Fruit fly (Drosophila melanogaster): Measurements from ENCODE around the gene Prosbeta4R1.

The Prosbeta4R1 gene

DNA sequence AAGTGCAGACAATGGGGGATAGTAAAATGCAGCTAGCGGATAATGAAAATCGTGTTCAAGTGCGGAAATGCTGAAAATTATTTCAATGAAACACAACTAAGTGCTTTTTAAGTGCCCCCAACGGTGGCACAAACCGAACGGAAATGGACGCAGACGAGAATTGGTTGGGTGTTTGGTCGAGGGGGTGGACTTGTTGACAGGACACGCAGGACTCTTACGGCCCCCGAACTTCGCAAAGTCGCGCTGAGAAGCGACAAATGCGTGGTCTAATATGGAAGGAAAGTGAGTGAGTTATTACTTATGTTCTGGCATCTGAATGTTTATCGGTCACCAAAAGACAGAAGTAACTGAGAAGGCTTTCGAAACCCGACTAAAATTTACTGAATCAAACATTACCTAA, at the start of gene Prosbeta4R1:
Gene Prosbeta4R1 (plus strand): TSS at position 301 of the 400 bp plus-strand sequence.
- TF ChIP-seq pan (optimal IDR thresholded peaks at IDR 0.05): no peak
- TF ChIP-seq EcR (GFP tag; optimal IDR thresholded peaks at IDR 0.05): no peak
- TF ChIP-seq Dll (optimal IDR thresholded peaks at IDR 0.05): no peak

DNA sequence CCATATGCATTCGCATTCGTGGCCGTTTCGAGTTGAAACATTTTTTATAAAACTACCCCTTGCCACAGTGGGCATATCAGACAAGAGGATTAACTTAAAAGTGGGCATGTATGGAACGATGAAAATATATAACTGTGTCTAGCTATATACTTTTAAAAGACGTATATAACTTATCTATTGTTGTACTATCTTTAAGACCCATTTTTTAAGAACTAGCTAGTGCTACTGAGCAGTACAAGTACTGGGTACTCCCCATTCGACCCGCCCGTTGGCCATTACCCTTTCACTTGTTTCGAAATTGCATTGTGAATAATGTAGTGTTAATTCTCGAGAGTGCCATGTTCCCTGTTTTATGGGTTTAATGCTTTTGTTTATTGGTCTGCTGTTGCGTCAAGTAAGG, 46.1 kb upstream of the Prosbeta4R1 start:
- TF ChIP-seq pan (optimal IDR thresholded peaks at IDR 0.05): no peak
- TF ChIP-seq EcR (GFP tag; optimal IDR thresholded peaks at IDR 0.05): no peak
- TF ChIP-seq psq (optimal IDR thresholded peaks at IDR 0.05): no peak
- no peak for TF ChIP-seq Dll (optimal IDR thresholded peaks at IDR 0.05)
- TF ChIP-seq usp (GFP tag; optimal IDR thresholded peaks at IDR 0.05): no peak
- no peak for TF ChIP-seq CG8478 (optimal IDR thresholded peaks at IDR 0.05)

DNA sequence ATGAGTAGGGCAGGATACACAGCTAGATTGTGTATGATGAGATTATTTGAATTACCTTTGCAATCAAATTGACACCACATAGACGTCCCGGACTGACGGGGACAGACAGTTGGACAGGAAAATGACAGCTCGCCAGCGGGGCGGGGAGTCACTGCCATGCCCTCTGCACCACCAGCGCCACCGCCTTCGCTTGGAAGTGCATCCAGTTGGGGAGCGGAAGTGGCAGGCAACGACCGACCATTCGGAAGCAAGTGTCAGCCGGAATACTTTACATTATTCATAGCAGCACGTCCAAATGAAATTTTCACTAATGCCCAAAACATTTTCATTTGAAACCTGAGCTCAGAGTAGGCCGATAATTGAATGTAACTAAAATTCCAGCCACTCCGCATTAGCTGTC, 43.2 kb upstream of the Prosbeta4R1 start, which contains the start of gene CG15395:
Gene CG15395 (plus strand): TSS at position 301 of the 400 bp plus-strand sequence.
- TF ChIP-seq usp (GFP tag; optimal IDR thresholded peaks at IDR 0.05) (no peak), EcR (GFP tag; optimal IDR thresholded peaks at IDR 0.05) (no peak), psq (optimal IDR thresholded peaks at IDR 0.05) (no peak)

DNA sequence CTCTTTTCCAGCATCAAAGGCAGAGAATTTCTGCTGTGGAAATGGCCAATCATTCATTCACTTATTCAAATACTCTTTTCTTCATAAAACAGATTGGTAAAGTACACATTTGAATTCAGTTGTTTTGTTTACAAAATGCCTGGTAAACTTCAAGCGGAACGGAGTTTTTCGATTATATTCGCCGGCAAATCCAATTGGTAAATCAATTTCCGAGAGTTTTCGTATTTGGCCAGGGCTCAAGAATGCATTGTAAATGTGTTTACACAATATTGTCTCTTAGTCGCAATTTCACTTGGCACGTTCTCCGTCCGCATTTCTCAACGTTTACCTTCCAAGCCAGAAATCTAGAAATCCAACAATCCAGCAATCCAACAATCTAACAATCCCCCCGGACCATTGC, 33.0 kb upstream of the Prosbeta4R1 start, which contains the start of gene CG43403:
Gene CG43403 (plus strand): TSS at position 301 of the 400 bp plus-strand sequence.
- no peak for TF ChIP-seq psq (optimal IDR thresholded peaks at IDR 0.05)
- TF ChIP-seq CG8478 (optimal IDR thresholded peaks at IDR 0.05): no peak
- TF ChIP-seq usp (GFP tag; optimal IDR thresholded peaks at IDR 0.05): no peak
- TF ChIP-seq Dll (optimal IDR thresholded peaks at IDR 0.05): no peak
- no peak for TF ChIP-seq EcR (GFP tag; optimal IDR thresholded peaks at IDR 0.05)

DNA sequence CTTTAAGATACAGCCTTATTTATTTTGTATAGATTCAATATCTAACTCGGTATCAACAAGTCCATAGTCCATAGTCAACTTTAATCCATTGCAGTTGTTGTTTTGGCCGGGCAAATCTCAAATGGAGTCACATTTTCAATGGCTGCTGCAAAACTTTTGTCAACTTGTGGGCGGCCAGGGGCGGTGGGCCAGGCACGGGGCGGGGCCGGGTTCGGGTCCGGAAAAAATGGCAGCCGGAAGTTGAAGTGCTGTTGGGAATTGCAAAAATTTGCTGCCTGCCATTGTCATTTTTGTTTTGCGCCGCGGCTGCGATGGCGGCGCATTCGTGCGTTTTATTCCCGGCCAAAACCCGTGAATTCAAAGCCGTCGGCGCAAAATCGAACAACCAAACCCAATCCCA, 28.9 kb upstream of the Prosbeta4R1 start:
- no peak for TF ChIP-seq EcR (GFP tag; optimal IDR thresholded peaks at IDR 0.05)
- no peak for TF ChIP-seq CG8478 (optimal IDR thresholded peaks at IDR 0.05)
- no peak for TF ChIP-seq pan (optimal IDR thresholded peaks at IDR 0.05)
- no peak for TF ChIP-seq usp (GFP tag; optimal IDR thresholded peaks at IDR 0.05)
- no peak for TF ChIP-seq Dll (optimal IDR thresholded peaks at IDR 0.05)
- no peak for TF ChIP-seq psq (optimal IDR thresholded peaks at IDR 0.05)

DNA sequence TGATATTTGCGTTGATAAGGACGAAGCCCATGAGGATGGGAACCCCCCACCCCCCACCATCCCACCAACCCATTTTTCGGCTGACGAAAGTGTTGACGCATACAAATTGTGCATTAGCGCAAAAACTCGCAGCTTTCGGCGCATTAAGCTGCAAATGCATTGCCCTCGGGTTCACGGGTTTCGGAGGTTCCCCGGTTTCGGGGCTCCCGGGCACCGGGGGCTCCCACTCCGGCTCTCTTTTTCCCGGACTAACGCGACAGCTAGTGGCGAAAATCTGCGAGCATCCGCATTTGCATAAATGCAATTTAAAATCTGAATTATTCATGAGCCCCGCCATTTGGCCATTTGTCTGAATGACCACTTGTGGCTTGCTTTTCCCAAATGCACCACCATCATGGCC, 25.3 kb upstream of the Prosbeta4R1 start:
- TF ChIP-seq CG8478 (optimal IDR thresholded peaks at IDR 0.05) (no peak), pan (optimal IDR thresholded peaks at IDR 0.05) (no peak), psq (optimal IDR thresholded peaks at IDR 0.05) (no peak), Dll (optimal IDR thresholded peaks at IDR 0.05) (no peak), EcR (GFP tag; optimal IDR thresholded peaks at IDR 0.05) (no peak), usp (GFP tag; optimal IDR thresholded peaks at IDR 0.05) (no peak)

DNA sequence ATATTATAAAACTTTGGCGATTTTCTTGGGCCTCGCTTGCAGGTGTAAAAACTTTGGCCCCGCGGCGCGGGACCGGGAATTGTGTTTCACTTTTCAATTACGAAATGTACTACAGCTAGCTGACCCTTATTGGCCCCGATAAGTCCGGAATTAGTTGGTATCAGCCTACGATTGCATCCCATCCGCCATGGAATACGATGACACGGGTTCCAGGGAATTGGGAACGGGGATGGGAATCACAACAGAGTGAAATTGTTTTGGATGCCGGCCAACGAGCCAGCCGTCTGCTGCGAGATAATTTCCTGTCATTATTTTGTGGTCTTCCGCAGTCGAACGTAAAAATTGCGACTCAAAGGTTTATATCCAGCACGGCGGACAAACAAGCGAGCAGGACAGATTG, 24.1 kb upstream of the Prosbeta4R1 start:
- TF ChIP-seq CG8478 (optimal IDR thresholded peaks at IDR 0.05): no peak
- TF ChIP-seq EcR (GFP tag; optimal IDR thresholded peaks at IDR 0.05): no peak
- TF ChIP-seq psq (optimal IDR thresholded peaks at IDR 0.05): no peak
- TF ChIP-seq Dll (optimal IDR thresholded peaks at IDR 0.05): no peak
- no peak for TF ChIP-seq usp (GFP tag; optimal IDR thresholded peaks at IDR 0.05)
- no peak for TF ChIP-seq pan (optimal IDR thresholded peaks at IDR 0.05)

DNA sequence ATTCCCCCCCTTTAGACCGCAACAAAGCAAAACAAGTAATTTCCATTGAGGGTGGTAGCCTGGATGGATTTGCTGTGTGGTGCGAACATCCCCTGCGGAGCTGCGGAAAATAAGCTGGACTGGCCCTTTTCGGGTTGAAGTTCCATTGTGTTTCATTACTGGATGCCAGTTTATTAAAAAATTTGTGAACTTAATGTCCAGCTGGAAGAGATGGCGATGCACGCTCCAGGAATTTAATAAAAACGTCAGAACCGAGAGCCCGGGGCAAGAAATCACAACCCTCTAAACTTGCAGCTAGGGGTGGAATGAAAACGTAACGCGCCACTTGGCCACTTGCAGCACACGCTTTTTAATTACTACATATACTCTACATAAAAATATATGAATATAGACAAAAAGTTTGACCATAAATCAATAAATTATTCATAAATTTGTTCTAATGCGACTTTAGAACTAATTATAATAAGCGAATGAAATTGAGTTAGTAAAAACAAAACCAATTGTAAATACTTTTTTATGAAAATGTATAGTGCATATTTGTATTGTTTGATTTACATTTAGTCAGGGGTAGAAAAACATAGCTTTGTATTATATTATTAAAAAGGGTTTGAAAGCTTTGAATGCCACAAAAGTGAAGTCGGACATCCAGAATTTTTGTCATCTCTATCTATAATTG, 16.4 kb upstream of the Prosbeta4R1 start:
- no peak for TF ChIP-seq usp (GFP tag; optimal IDR thresholded peaks at IDR 0.05)
- TF ChIP-seq CG8478 (optimal IDR thresholded peaks at IDR 0.05): no peak
- TF ChIP-seq EcR (GFP tag; optimal IDR thresholded peaks at IDR 0.05): no peak
- no peak for TF ChIP-seq pan (optimal IDR thresholded peaks at IDR 0.05)
- TF ChIP-seq Dll (optimal IDR thresholded peaks at IDR 0.05): no peak

DNA sequence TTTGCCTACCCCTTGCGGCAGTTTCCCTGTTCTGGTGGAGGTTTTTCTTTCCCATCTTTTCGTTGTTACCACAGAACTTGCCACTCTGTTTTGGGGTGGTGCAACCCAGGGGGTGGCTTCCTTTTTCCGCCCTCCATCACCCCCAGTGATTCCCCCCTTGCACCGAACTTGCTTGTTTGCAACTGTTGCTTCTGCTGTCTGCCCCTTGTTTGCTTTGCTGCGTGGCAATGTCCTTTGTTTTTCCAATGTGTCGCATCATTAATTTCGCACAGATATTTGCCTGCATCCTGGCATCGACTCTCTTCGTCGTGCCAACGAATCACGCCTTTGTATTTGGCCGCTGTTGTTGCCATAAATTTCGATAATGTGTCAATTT, 15.9 kb upstream of the Prosbeta4R1 start:
- no peak for TF ChIP-seq Dll (optimal IDR thresholded peaks at IDR 0.05)
- TF ChIP-seq pan (optimal IDR thresholded peaks at IDR 0.05): no peak
- TF ChIP-seq EcR (GFP tag; optimal IDR thresholded peaks at IDR 0.05): no peak

DNA sequence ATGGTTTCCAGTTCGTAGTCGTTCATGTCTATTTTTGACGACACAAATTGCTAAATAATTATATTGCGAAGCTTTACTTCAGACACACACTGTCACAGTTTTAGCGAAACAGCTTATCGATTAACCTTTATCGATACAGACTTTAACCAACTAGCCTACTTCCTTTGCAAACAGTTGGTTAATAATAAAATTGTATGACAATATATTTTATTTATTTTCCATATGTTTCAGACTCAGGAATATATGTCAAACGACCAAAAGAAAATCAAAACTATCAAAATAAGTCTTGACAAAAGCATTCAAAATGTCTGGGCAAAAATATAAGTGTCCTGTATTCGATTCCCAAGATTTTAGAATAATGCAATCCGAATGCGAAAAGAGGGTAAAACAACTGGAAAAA, 5.2 kb upstream of the Prosbeta4R1 start, which contains the start of the genes CG9962 and CG43851:
Gene CG9962 (minus strand): TSS at position 101 of the 400 bp plus-strand sequence.
Gene CG43851 (plus strand): TSS at position 267 of the 400 bp plus-strand sequence.
- TF ChIP-seq pan (optimal IDR thresholded peaks at IDR 0.05): no peak

DNA sequence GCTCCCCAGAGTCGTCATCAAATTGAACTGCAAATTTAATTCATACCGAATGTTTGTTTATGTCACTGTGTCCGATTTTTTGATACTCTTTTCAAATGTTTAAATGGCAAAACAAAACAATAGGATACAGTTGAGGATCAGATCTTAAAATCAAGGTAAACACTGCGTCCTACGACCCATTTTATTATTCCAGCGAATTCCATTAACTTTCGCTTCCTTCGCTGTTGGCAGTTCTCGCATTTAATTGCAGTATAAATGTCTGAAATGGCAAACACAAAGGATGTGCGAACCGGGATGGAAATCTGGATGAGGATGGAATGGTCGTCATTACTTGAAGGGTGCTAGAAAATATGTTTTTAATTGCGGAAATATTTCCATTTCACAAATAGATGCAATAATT, 532 bp upstream of the Prosbeta4R1 start, which contains the start of gene CG33125:
Gene CG33125 (minus strand): TSS at position 101 of the 400 bp plus-strand sequence.
- no peak for TF ChIP-seq CG8478 (optimal IDR thresholded peaks at IDR 0.05)
- no peak for TF ChIP-seq Dll (optimal IDR thresholded peaks at IDR 0.05)
- no peak for TF ChIP-seq pan (optimal IDR thresholded peaks at IDR 0.05)
- TF ChIP-seq psq (optimal IDR thresholded peaks at IDR 0.05): no peak
- no peak for TF ChIP-seq usp (GFP tag; optimal IDR thresholded peaks at IDR 0.05)
- no peak for TF ChIP-seq EcR (GFP tag; optimal IDR thresholded peaks at IDR 0.05)

DNA sequence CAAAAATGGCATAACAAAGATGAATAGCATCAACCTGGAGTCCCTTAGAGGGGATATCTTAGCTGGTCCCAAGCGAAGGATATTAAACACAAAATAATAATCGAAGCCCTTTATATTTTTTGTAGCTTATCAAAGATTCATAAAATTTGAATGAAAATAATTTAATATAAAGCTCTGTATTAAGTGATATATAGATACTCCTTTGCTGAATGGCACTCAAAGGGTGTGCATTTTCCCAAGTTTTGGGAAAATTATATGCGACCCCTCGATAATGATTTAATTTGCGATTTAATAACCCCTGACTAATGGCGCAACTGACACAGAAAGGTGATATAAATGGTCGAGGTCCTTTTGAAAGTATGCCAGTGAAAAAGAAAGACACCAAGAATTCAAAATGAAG, 903 bp downstream of the Prosbeta4R1 start, which contains the start of gene Or23a:
Gene Or23a (plus strand): TSS at position 301 of the 400 bp plus-strand sequence.
- TF ChIP-seq pan (optimal IDR thresholded peaks at IDR 0.05): no peak
- TF ChIP-seq EcR (GFP tag; optimal IDR thresholded peaks at IDR 0.05): no peak
- no peak for TF ChIP-seq CG8478 (optimal IDR thresholded peaks at IDR 0.05)
- no peak for TF ChIP-seq psq (optimal IDR thresholded peaks at IDR 0.05)
- TF ChIP-seq usp (GFP tag; optimal IDR thresholded peaks at IDR 0.05): no peak
- TF ChIP-seq Dll (optimal IDR thresholded peaks at IDR 0.05): no peak

DNA sequence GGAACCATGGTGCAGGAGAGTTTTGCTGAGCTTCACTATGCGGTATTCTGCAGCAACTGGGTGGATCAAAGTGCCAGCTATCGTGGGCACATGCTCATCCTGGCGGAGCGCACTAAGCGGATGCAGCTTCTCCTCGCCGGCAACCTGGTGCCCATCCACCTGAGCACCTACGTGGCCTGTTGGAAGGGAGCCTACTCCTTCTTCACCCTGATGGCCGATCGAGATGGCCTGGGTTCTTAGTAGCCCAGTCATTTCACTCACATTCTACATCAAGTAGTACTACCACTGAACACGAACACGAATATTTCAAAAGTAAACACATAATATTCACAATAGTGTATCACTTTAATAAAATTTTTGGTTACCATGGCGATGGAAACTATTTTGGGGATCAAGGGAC, 2.2 kb downstream of the Prosbeta4R1 start, which contains the start of gene Prosbeta4R2:
Gene Prosbeta4R2 (plus strand): TSS at position 301 of the 400 bp plus-strand sequence.
- TF ChIP-seq pan (optimal IDR thresholded peaks at IDR 0.05) (no peak), usp (GFP tag; optimal IDR thresholded peaks at IDR 0.05) (no peak), CG8478 (optimal IDR thresholded peaks at IDR 0.05) (no peak), Dll (optimal IDR thresholded peaks at IDR 0.05) (no peak), EcR (GFP tag; optimal IDR thresholded peaks at IDR 0.05) (no peak), psq (optimal IDR thresholded peaks at IDR 0.05) (no peak)

Data from whole organism.